Fruit fly (Drosophila melanogaster): ENCODE results near the gene CG34461.
A peak's percentile ranks its signal among the peaks of the same experiment; 100 is the strongest.

Gene CG34461

DNA sequence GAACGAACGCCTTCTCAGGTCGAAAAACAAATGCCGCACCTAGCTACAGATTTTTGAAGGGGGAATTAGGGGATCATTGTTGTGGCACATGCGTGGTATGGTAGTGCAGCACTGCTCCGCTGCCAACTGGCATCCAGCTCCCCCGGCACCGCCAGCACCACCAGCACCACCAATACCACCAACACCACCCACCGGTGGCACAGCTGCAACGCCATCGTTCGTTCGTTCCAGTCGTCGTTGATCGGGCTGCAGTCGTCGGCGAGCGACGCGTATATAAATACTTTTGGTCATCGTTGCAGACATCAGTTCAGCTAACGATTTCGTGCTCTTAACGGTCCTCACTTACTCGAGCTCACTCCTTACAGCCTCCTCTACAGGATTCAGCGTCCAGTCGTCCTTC is at the start of gene CG34461:
CG34461 (plus strand) TSS at position 301 of the 400 bp plus-strand sequence.
- TF ChIP-seq CG17801 (GFP tag; optimal IDR thresholded peaks at IDR 0.05; ENCODE audit: partially characterized antibody) = no peak

DNA sequence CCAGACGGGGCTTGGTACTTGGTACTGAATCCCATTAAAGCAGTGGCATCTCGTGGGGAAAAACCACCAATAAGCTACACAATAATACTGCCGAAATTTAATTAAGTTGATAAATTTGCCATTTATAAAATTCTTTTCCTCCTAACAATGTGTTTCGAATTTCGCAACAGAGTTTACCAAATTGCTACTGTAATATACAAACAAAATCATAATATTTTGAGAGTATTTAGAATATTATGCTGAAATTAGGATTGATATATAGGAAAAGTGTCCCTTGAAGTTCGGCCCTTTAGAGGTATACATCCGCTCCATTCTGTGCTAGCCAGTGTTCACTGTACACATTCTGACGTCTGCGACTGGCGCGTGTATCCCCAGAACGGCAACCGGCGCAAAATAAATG is 41.0 kb upstream of the CG34461 start:
- no peak for TF ChIP-seq CG17801 (GFP tag; optimal IDR thresholded peaks at IDR 0.05; ENCODE audit: partially characterized antibody)

DNA sequence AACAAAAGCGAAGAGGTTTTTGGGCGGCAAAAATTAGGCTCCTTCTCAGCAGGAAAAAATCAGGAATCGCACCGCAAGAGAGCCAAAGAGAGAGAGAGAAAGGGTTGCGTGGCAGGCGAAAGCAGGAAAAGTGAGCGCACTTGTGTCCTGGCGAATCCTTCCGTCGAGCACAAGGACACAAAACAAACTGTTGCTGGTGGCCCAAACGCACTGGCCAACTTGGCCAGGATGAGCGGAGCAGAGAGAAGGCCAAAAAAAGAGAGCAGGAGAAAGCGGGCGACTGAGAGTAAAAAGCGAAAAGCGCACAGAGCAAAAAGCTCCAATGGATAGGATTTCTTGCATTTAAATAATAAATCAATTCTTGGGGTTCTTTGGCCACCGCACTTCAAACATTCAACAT is 40.4 kb upstream of the CG34461 start:
- TF ChIP-seq CG17801 (GFP tag; optimal IDR thresholded peaks at IDR 0.05; ENCODE audit: partially characterized antibody) = no peak

DNA sequence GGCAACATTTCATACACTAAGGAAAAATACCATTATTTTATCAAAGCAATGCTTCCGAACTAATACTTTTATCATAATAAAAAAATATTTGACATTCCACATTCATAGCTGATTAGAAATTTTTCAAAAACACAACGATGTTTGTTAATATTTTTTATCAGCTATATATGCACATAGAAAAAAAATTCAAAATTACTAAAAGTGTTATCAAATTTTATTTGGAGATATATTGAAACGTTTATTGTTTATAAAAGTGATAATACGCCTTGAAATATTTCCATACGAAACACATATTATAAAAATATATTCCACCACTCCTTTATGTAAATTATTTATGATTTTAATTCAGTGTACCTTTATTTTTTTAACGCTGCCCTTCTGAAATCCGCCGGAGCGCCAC is 39.9 kb upstream of the CG34461 start:
- no peak for TF ChIP-seq CG17801 (GFP tag; optimal IDR thresholded peaks at IDR 0.05; ENCODE audit: partially characterized antibody)

DNA sequence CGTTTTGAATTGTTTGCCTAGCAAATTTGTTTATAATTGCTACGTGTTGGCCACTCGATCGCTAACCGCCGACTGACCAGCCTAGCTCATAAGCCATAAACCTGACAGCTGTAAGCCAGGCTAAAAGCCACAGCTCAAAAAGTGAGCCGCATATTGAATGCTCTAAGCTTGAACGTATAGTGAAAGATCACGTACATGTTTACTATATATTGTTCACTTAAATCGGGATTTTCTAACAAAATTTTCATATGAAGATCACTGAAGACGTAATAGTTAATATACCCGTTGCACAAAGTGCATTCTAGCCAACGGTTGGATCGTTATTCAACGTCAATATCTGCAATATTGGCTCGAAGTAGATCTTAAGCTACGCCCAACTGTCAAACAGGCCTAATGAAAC is 39.3 kb upstream of the CG34461 start:
- no peak for TF ChIP-seq CG17801 (GFP tag; optimal IDR thresholded peaks at IDR 0.05; ENCODE audit: partially characterized antibody)

DNA sequence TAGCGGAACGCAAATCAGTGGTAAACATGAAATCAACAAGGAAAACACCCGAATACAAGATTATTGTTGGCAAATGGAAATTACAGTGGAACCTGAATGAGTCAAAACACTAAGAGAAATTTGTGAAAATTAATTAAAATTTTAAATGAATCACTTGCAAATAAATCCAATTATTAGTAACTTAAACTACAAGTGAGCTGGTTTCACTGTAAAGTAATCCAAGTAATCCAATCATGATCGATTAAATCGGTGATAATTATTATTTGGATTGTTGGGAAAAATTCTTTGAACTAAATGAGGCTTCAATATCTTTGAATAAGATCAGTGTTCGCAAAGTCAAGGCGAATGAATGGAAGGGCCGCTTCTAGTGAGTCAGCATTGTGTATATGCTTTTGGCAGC is 37.3 kb upstream of the CG34461 start:
- TF ChIP-seq CG17801 (GFP tag; optimal IDR thresholded peaks at IDR 0.05; ENCODE audit: partially characterized antibody) = no peak

DNA sequence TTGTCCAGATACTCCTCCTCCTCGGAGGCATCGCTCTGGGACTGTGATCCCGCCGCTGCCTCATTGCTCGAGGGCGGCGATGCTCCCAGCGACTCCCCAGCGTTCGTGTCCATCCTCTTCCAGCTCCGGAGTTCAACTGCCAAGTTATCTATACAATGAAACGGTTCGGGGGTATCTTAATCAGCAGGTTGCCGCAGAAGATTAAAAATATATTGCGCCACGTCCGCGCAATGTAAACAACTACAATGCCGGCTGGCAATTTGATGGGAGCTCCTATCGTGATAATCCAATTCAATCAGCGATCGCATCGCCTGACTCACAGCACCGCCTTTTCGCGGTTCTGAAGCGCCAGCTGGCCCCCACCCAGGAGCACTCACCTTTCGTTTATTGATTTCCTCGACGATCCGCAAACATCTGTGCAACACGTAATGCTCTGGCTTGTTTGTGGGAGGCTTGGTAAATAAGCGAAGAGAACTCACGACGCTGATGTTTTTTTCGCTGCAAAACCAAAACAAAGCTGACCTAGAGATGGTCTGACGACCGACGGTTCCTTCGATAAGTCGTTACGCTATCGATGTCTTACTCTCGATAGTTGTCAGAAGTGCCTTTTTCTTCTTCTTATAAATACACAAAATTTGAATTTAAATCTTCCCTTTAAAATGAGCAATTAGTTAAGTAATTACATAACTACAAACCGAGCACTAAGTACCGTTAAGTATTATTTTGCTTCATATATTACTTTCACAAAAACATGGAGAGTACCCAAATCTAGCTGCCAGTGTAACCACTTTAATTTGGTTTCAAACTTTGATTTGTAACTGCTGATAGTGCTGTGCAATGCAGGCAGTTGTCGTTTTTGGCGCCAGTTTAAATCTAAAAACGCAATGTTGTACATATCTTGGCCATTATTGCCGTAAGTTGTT is 36.1 kb upstream of the CG34461 start, which contains the start of gene cert:
cert (minus strand) TSS at position 535 of the 923 bp plus-strand sequence.
- peak; percentile 28 for TF ChIP-seq CG17801 (GFP tag; optimal IDR thresholded peaks at IDR 0.05; ENCODE audit: partially characterized antibody)

DNA sequence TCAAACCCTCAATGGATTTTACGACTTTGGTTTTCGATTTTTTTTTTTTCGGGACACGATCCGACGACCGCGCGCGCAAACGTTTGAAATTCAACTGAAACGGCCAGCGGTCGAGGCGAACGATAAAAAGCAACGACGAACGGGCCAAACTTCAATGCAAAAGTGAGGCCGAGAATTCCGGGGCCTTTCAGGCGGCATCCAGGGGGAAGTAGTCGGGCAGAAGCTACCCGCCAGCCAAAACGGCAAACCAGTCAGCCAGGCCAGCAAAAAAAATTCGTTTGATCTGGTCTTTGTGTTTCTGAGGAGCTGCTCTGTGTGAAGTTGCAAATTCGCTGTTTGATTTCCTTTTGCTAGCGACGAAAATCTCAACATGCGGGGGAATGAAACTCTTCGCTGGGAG is 30.4 kb upstream of the CG34461 start, which contains the start of gene CG7201:
CG7201 (minus strand) TSS at position 101 of the 400 bp plus-strand sequence.
- no peak for TF ChIP-seq CG17801 (GFP tag; optimal IDR thresholded peaks at IDR 0.05; ENCODE audit: partially characterized antibody)

DNA sequence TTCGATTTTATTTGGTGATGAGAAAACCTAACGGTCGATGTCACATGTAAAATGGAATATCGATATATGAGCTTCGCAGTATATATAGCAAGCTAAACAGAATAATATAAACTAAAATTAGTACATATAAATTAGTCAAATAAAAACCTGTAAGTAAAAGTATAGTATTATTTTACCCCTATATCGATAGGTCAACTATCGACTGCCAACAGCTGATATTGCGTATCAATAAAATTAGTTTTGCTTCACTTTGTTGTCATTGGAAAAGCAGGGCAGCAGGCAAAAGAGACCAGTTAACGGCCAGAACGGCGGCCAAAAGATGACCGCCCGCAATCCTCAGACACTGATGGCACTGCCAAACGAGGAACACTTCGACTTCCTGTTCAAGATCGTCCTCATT is 28.7 kb upstream of the CG34461 start, which contains the start of gene Rab19:
Rab19 (plus strand) TSS at position 78 of the 400 bp plus-strand sequence.
- TF ChIP-seq CG17801 (GFP tag; optimal IDR thresholded peaks at IDR 0.05; ENCODE audit: partially characterized antibody) = peak; percentile 21

DNA sequence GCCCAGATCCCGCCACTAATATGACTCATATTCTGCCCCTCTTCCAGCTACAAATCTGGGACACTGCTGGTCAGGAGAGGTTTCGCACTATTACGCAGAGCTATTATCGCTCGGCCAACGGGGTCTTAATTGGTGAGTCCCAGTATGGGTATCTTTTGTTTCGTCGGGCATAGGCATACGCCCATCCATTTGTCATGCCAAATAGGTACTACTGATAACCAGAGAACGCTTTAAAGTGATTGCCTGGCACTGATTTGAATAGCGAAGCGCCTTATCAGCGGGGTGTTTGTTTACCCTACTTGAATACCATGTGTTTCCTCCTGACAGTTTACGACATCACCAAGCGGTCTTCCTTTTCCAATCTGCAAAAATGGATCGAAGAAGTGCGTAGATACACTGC is 28.2 kb upstream of the CG34461 start:
- no peak for TF ChIP-seq CG17801 (GFP tag; optimal IDR thresholded peaks at IDR 0.05; ENCODE audit: partially characterized antibody)

DNA sequence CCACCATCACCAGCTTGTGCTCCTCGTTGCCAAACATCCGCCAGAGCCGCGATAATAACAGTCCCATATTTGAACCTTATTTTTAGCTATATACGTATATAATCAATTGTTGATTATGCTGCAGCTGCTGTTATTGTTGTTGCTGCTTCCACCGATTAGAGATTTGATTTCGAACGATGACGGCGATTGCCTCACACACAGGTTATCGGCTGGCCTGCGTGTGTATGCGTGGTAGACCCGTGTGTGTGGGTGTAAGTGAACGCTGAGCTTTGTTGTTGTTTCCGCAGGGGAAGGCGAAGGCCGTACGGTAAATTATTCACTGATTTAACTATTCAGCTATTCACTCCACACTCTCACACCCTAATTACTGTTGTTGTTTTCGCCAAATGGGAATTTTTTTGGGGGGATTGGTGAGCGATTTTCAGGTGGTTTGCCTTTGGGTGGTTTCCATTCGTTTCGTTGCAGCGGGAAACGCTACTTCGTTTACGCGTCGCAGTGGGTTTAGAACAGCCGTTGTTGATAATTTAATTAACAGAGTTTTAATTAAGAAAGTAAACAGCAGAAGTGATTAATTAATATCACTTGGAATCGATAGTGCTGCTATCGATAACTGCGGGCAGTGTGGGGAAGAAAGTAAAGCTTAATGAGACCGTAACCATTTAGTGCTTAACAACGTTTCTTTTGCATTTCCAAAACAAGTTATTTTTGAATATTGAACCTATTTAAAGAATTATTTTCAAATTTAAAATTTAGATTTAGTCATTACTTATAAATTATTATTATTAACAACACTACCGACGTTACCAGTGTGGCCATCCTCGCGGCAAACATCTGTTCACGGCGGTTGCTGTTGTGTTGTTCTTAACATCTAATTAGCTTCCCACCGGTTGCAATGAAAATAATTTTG is 26.2 kb upstream of the CG34461 start, which contains the start of the genes Arl5 and CG13671:
Arl5 (minus strand) TSS at position 616 of the 907 bp plus-strand sequence.
CG13671 (plus strand) TSS at position 841 of the 907 bp plus-strand sequence.
- peak; percentile 72 for TF ChIP-seq CG17801 (GFP tag; optimal IDR thresholded peaks at IDR 0.05; ENCODE audit: partially characterized antibody)

DNA sequence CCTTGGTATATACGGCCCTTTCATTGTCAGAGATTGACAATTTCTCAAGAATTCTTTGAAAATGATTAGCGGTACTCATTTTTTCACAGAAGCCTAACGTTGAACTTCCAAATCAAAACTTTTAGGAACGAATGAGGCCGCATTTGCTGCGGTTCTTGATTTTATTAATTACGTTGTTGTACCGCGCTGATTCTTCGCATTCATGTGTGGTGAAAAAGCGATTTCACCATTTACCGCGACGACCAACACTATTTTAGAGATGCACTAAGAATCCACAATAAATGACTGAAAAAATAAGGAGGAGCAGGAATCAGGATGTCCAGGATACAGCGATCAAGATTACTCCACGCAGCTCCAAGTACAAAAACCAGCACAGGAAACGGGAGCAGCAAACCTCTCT is 21.7 kb upstream of the CG34461 start, which contains the start of the genes CG7194 and Sbp2:
CG7194 (minus strand) TSS at position 148 of the 400 bp plus-strand sequence.
Sbp2 (plus strand) TSS at position 246 of the 400 bp plus-strand sequence.
- TF ChIP-seq CG17801 (GFP tag; optimal IDR thresholded peaks at IDR 0.05; ENCODE audit: partially characterized antibody) = no peak

DNA sequence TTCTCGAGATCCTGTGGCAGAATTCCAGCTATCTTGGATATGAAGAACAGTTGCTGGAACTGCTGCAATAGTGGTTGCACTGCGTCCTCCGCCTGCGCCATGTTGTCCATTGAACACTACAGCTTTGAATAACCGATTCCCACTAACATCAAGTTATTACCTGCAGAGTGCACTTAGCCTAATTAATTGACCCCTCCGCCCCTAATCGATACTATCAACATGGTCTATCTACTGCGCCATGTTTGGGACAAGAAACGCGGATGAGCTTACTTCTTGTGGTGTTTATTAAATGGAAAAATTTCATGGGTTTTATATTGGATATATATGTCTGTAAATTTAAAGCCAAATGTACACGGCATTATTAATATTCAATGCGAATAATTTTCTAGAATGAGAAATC is 18.8 kb upstream of the CG34461 start, which contains the start of gene Gr66a:
Gr66a (minus strand) TSS at position 101 of the 400 bp plus-strand sequence.
- no peak for TF ChIP-seq CG17801 (GFP tag; optimal IDR thresholded peaks at IDR 0.05; ENCODE audit: partially characterized antibody)

DNA sequence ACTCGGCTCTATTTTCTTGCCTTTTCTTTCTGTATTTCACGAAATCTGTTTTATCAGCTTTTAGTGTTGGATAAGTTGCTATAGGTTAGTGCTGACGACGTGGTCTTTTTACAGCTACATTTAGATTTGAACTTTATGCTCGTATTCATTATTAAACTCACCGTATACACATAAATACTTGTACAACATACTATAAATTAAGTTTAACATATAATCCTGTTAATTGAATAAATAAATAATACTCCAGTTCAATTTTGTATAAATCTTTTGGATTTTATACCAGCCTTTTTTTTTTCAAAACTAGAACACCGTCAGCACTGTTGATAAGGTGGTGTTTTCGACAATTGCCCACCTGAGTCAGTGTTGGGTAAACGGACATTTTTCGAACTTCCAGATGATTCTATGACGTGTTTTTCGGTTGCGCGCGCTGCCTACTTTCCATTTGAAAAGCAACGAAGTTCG is 16.7 kb upstream of the CG34461 start, which contains the start of gene BI-1:
BI-1 (minus strand) TSS at position 51 of the 462 bp plus-strand sequence.
- peak; percentile 47 for TF ChIP-seq CG17801 (GFP tag; optimal IDR thresholded peaks at IDR 0.05; ENCODE audit: partially characterized antibody)

DNA sequence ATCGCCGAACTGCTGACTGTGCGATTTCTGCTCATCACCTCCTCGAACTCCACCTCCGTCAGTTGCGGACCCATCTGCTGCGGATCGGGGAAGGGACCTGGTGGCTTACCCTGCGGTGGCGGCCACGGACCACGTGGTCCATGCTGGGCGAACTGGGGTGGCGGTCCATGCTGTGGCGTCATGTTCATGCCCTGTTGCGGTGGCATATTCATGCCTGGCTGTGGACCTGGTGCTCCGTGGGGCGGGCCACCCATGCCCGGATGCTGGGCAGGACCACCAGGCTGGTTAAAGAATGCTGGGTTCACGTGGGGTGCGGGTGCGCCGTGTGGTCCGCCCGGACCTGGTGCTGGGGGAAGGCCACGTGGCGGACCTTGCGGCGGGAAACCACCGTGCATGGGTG is 13.4 kb upstream of the CG34461 start:
- TF ChIP-seq CG17801 (GFP tag; optimal IDR thresholded peaks at IDR 0.05; ENCODE audit: partially characterized antibody) = no peak

Data from ovary, adult (tissue).